Fruit fly (Drosophila melanogaster) whole organism, embryonic: ENCODE results near the gene Nlg2.

Experiments
- Atf-2 ChIP-seq: fragments of 200-800 bp; sonication (Bioruptor generic); optimal IDR thresholded peaks from 2 replicates; lab custom pipeline; 2016; ENCODE audit warnings: missing biosample characterization, missing genetic modification characterization
- B-H1 ChIP-seq: fragments of 200-800 bp; sonication (Bioruptor generic); IDR thresholded peaks from 3 replicates; pipeline ENCODE4 v1.3.6; 2022; ENCODE audit warnings: missing biosample characterization, missing genetic modification characterization
- BEAF-32 ChIP-seq: fragments of 200-800 bp; sonication (Bioruptor generic); optimal IDR thresholded peaks from 3 replicates; lab custom pipeline; 2017; ENCODE audit warnings: missing biosample characterization, missing genetic modification characterization, mild to moderate bottlenecking, moderate library complexity, missing genetic modification reagents
- CG10267 ChIP-seq: fragments of 200-800 bp; sonication (Bioruptor generic); optimal IDR thresholded peaks from 2 replicates; lab custom pipeline; 2018; ENCODE audit warnings: missing biosample characterization, mild to moderate bottlenecking, missing genetic modification characterization, moderate library complexity
- CG10654 ChIP-seq: fragments of 200-800 bp; sonication (Bioruptor generic); optimal IDR thresholded peaks from 2 replicates; lab custom pipeline; 2016; ENCODE audit warnings: missing biosample characterization, missing genetic modification characterization
- CG10979 ChIP-seq: fragments of 200-800 bp; sonication (Bioruptor generic); optimal IDR thresholded peaks from 2 replicates; lab custom pipeline; 2018; ENCODE audit warnings: missing biosample characterization, mild to moderate bottlenecking, missing genetic modification characterization, moderate library complexity
- CG11504 ChIP-seq: fragments of 200-800 bp; sonication (Bioruptor generic); optimal IDR thresholded peaks from 3 replicates; lab custom pipeline; 2019; ENCODE audit warnings: missing biosample characterization, mild to moderate bottlenecking, missing genetic modification characterization, moderate library complexity
- CG12104 ChIP-seq: fragments of 200-800 bp; sonication (Bioruptor generic); optimal IDR thresholded peaks from 3 replicates; lab custom pipeline; 2016; ENCODE audit warnings: missing biosample characterization, missing genetic modification characterization
- CG12155 ChIP-seq: fragments of 200-800 bp; sonication (Bioruptor generic); optimal IDR thresholded peaks from 3 replicates; lab custom pipeline; 2016; ENCODE audit warnings: missing biosample characterization, missing genetic modification characterization
- CG13624 ChIP-seq: fragments of 200-800 bp; sonication (Bioruptor generic); optimal IDR thresholded peaks from 2 replicates; lab custom pipeline; 2016; ENCODE audit warnings: missing biosample characterization, missing genetic modification characterization
- CG16863 ChIP-seq: fragments of 200-800 bp; sonication (Bioruptor generic); optimal IDR thresholded peaks from 3 replicates; lab custom pipeline; 2016; ENCODE audit warnings: missing biosample characterization, missing genetic modification characterization
- CG17328 ChIP-seq: fragments of 200-800 bp; sonication (Bioruptor generic); IDR thresholded peaks from 2 replicates; pipeline ENCODE4 v1.3.6; 2022; ENCODE audit warnings: missing biosample characterization, missing genetic modification characterization
- CG18262 ChIP-seq: fragments of 200-800 bp; optimal IDR thresholded peaks from 3 replicates; lab custom pipeline; 2019; ENCODE audit warnings: missing biosample characterization, mild to moderate bottlenecking, missing genetic modification characterization, moderate library complexity
- CG18476 ChIP-seq: fragments of 200-800 bp; sonication (Bioruptor generic); optimal IDR thresholded peaks from 2 replicates; lab custom pipeline; 2016; ENCODE audit warnings: missing biosample characterization, mild to moderate bottlenecking, missing genetic modification characterization
- CG2116 ChIP-seq: fragments of 200-800 bp; sonication (Bioruptor generic); optimal IDR thresholded peaks from 3 replicates; lab custom pipeline; 2018; ENCODE audit warnings: missing biosample characterization, mild to moderate bottlenecking, missing genetic modification characterization
- CG2120 ChIP-seq: fragments of 200-800 bp; sonication (Bioruptor generic); optimal IDR thresholded peaks from 3 replicates; lab custom pipeline; 2016; ENCODE audit warnings: missing biosample characterization, missing genetic modification characterization
- CG30020 ChIP-seq: fragments of 200-800 bp; optimal IDR thresholded peaks from 2 replicates; lab custom pipeline; 2019; ENCODE audit warnings: missing biosample characterization, mild to moderate bottlenecking, missing genetic modification characterization, moderate library complexity
- CG34224 ChIP-seq: fragments of 200-800 bp; sonication (Bioruptor generic); IDR thresholded peaks from 3 replicates; pipeline ENCODE4 v1.3.6; 2022; ENCODE audit warnings: missing biosample characterization, missing genetic modification characterization; ENCODE audit not compliant: partially characterized antibody
- CG8359 ChIP-seq: fragments of 200-800 bp; sonication (Bioruptor generic); optimal IDR thresholded peaks from 2 replicates; lab custom pipeline; 2017; ENCODE audit warnings: missing biosample characterization, mild to moderate bottlenecking, missing genetic modification characterization, borderline replicate concordance
- CG8944 ChIP-seq: fragments of 200-800 bp; sonication (Bioruptor generic); optimal IDR thresholded peaks from 3 replicates; lab custom pipeline; 2016; ENCODE audit warnings: missing biosample characterization, missing genetic modification characterization
- CG9797 ChIP-seq: fragments of 200-800 bp; sonication (Bioruptor generic); optimal IDR thresholded peaks from 3 replicates; lab custom pipeline; 2018; ENCODE audit warnings: missing biosample characterization, mild to moderate bottlenecking, missing genetic modification characterization
- Chrac-16 ChIP-seq: fragments of 200-800 bp; sonication (Bioruptor generic); optimal IDR thresholded peaks from 3 replicates; lab custom pipeline; 2016; ENCODE audit warnings: missing biosample characterization, missing genetic modification characterization
- Dip3 ChIP-seq: fragments of 200-800 bp; sonication (Bioruptor generic); optimal IDR thresholded peaks from 3 replicates; lab custom pipeline; 2016; ENCODE audit warnings: missing biosample characterization, missing genetic modification characterization
- Dp ChIP-seq: fragments of 200-800 bp; sonication (Bioruptor generic); optimal IDR thresholded peaks from 2 replicates; lab custom pipeline; 2018; ENCODE audit warnings: missing biosample characterization, mild to moderate bottlenecking, missing genetic modification characterization, moderate library complexity
- E2f1 ChIP-seq: fragments of 200-800 bp; sonication (Bioruptor generic); IDR thresholded peaks from 2 replicates; pipeline ENCODE4 v1.3.6; 2022; ENCODE audit warnings: missing biosample characterization, missing genetic modification characterization
- Ets97D ChIP-seq: fragments of 200-800 bp; sonication (Bioruptor generic); optimal IDR thresholded peaks from 3 replicates; lab custom pipeline; 2016; ENCODE audit warnings: missing biosample characterization, missing genetic modification characterization
- HLH4C ChIP-seq: fragments of 200-800 bp; sonication (Bioruptor generic); IDR thresholded peaks from 3 replicates; pipeline ENCODE4 v1.3.6; 2022; ENCODE audit warnings: missing biosample characterization, missing genetic modification characterization; ENCODE audit not compliant: partially characterized antibody
- HmgZ ChIP-seq: fragments of 200-800 bp; sonication (Bioruptor generic); optimal IDR thresholded peaks from 2 replicates; lab custom pipeline; 2018; ENCODE audit warnings: missing biosample characterization, mild to moderate bottlenecking, missing genetic modification characterization
- MESR4 ChIP-seq: fragments of 200-800 bp; sonication (Bioruptor generic); optimal IDR thresholded peaks from 2 replicates; lab custom pipeline; 2018; ENCODE audit warnings: missing biosample characterization, mild to moderate bottlenecking, missing genetic modification characterization, moderate library complexity
- Mad ChIP-seq: fragments of 200-800 bp; sonication (Bioruptor generic); optimal IDR thresholded peaks from 2 replicates; lab custom pipeline; 2016; ENCODE audit warnings: missing biosample characterization, missing genetic modification characterization
- Max ChIP-seq: fragments of 200-800 bp; sonication (Bioruptor generic); optimal IDR thresholded peaks from 2 replicates; lab custom pipeline; 2016; ENCODE audit warnings: missing biosample characterization, mild to moderate bottlenecking, missing genetic modification characterization
- Mrtf ChIP-seq: fragments of 200-800 bp; sonication (Bioruptor generic); IDR thresholded peaks from 3 replicates; pipeline ENCODE4 v1.3.6; 2022; ENCODE audit warnings: missing biosample characterization, missing genetic modification characterization
- Sry-δ ChIP-seq: fragments of 200-800 bp; sonication (Bioruptor generic); optimal IDR thresholded peaks from 2 replicates; lab custom pipeline; 2016; ENCODE audit warnings: missing biosample characterization, missing genetic modification characterization
- az2 ChIP-seq: fragments of 200-800 bp; sonication (Bioruptor generic); optimal IDR thresholded peaks from 3 replicates; lab custom pipeline; 2016; ENCODE audit warnings: missing biosample characterization, missing genetic modification characterization
- chn ChIP-seq: fragments of 200-800 bp; sonication (Bioruptor generic); optimal IDR thresholded peaks from 2 replicates; lab custom pipeline; 2016; ENCODE audit warnings: missing biosample characterization, missing genetic modification characterization
- ci ChIP-seq: fragments of 200-800 bp; sonication (Bioruptor generic); IDR thresholded peaks from 3 replicates; pipeline ENCODE4 v1.3.6; 2022; ENCODE audit warnings: missing biosample characterization, missing genetic modification characterization
- danr ChIP-seq: fragments of 200-800 bp; sonication (Bioruptor generic); IDR thresholded peaks from 2 replicates; pipeline ENCODE4 v1.3.6; 2022; ENCODE audit warnings: missing biosample characterization, missing genetic modification characterization
- dm ChIP-seq: fragments of 200-800 bp; sonication (Bioruptor generic); optimal IDR thresholded peaks from 3 replicates; lab custom pipeline; 2016; ENCODE audit warnings: missing biosample characterization, missing genetic modification characterization
- gfzf ChIP-seq: fragments of 200-800 bp; sonication (Bioruptor generic); optimal IDR thresholded peaks from 2 replicates; lab custom pipeline; 2016; ENCODE audit warnings: missing biosample characterization, mild to moderate bottlenecking, missing genetic modification characterization, moderate library complexity
- her ChIP-seq: fragments of 200-800 bp; sonication (Bioruptor generic); optimal IDR thresholded peaks from 2 replicates; lab custom pipeline; 2016; ENCODE audit warnings: missing biosample characterization, missing genetic modification characterization
- inv ChIP-seq: fragments of 200-800 bp; sonication (Bioruptor generic); IDR thresholded peaks from 2 replicates; pipeline ENCODE4 v1.3.6; 2022; ENCODE audit warnings: missing biosample characterization, missing genetic modification characterization; ENCODE audit not compliant: partially characterized antibody
- kay ChIP-seq: fragments of 200-800 bp; sonication (Bioruptor generic); optimal IDR thresholded peaks from 2 replicates; lab custom pipeline; 2016; ENCODE audit warnings: missing biosample characterization, missing genetic modification characterization
- lbe ChIP-seq: fragments of 200-800 bp; sonication (Bioruptor generic); optimal IDR thresholded peaks from 2 replicates; lab custom pipeline; 2016; ENCODE audit warnings: missing biosample characterization, mild to moderate bottlenecking, missing genetic modification characterization
- lmd ChIP-seq: fragments of 200-800 bp; sonication (Bioruptor generic); IDR thresholded peaks from 2 replicates; pipeline ENCODE4 v1.3.6; 2022; ENCODE audit warnings: missing biosample characterization, missing genetic modification characterization
- phol ChIP-seq: fragments of 200-800 bp; sonication (Bioruptor generic); optimal IDR thresholded peaks from 3 replicates; lab custom pipeline; 2018; ENCODE audit warnings: missing biosample characterization, mild to moderate bottlenecking, missing genetic modification characterization, moderate library complexity
- pzg ChIP-seq: fragments of 200-800 bp; sonication (Bioruptor generic); optimal IDR thresholded peaks from 3 replicates; lab custom pipeline; 2018; ENCODE audit warnings: missing biosample characterization, mild to moderate bottlenecking, missing genetic modification characterization, moderate library complexity
- sd ChIP-seq: fragments of 200-800 bp; sonication (Bioruptor generic); optimal IDR thresholded peaks from 3 replicates; lab custom pipeline; 2018; ENCODE audit warnings: missing biosample characterization, mild to moderate bottlenecking, missing genetic modification characterization, moderate library complexity
- sisA ChIP-seq: fragments of 200-800 bp; sonication (Bioruptor generic); IDR thresholded peaks from 2 replicates; pipeline ENCODE4 v1.3.6; 2022; ENCODE audit warnings: missing biosample characterization, missing genetic modification characterization
- stwl ChIP-seq: fragments of 200-800 bp; sonication (Bioruptor generic); optimal IDR thresholded peaks from 3 replicates; lab custom pipeline; 2018; ENCODE audit warnings: missing biosample characterization, mild to moderate bottlenecking, missing genetic modification characterization, moderate library complexity
- trem ChIP-seq: fragments of 200-800 bp; optimal IDR thresholded peaks from 3 replicates; lab custom pipeline; 2019; ENCODE audit warnings: missing biosample characterization, mild to moderate bottlenecking, missing genetic modification characterization, moderate library complexity
- zfh1 ChIP-seq: fragments of 200-800 bp; sonication (Bioruptor generic); IDR thresholded peaks from 3 replicates; pipeline ENCODE4 v1.3.6; 2022; ENCODE audit warnings: missing biosample characterization, missing genetic modification characterization
- zfh2 ChIP-seq: fragments of 200-800 bp; sonication (Bioruptor generic); optimal IDR thresholded peaks from 2 replicates; lab custom pipeline; 2016; ENCODE audit warnings: missing biosample characterization, missing genetic modification characterization

The Nlg2 gene

DNA sequence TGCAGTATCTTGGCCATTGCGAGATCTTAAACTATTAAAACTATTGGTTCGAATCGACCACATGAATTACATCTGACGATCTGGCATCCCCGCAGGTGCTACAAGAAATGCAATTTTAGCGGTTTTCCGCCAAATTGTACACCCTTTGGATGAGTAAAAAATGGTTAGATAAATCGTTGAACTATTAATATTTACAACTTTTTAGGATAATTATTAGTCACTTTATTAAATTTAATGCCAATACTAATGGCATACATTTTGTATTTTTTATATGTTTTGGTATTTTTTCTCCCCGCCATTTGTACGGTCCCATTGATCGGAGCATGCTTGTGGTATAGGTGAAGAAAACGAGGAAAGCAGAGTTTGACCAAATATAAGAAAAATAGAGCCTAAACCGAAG is 33.1 kb downstream of the Nlg2 start, which contains the start of the genes Polr1F and Rat1 (continued):
- TF ChIP-seq kay (GFP tag; lab: Kevin White, UChicago) (peak; percentile 29), ci (no peak), B-H1 (no peak), dm (peak; percentile 85), Dp (GFP tag; lab: Kevin White, UChicago) (peak; percentile 53), CG10267 (tag; lab: Kevin White, UChicago) (peak; percentile 61), sisA (GFP tag; lab: Robert Waterston, UW) (no peak), CG2120 (GFP tag; lab: Kevin White, UChicago) (peak; percentile 69), BEAF-32 (GFP tag; lab: Kevin White, UChicago) (peak; percentile 42), CG12155 (GFP tag; lab: Kevin White, UChicago) (peak; percentile 19), CG34224 (GFP tag; lab: Robert Waterston, UW) (0 out of 3 replicates have a peak, but pooled peaks have one; percentile 18), CG10654 (GFP tag; lab: Kevin White, UChicago) (peak; percentile 29), Max (GFP tag; lab: Kevin White, UChicago) (peak; percentile 86), CG2116 (GFP tag; lab: Kevin White, UChicago) (peak; percentile 60), az2 (GFP tag; lab: Kevin White, UChicago) (peak; percentile 21), zfh2 (GFP tag; lab: Kevin White, UChicago) (peak; percentile 35), trem (peak; percentile 79), Chrac-16 (GFP tag; lab: Kevin White, UChicago) (peak; percentile 40), CG16863 (GFP tag; lab: Kevin White, UChicago) (peak; percentile 43), CG10979 (tag; lab: Kevin White, UChicago) (peak; percentile 21), CG30020 (tag; lab: Kevin White, UChicago) (peak; percentile 59), CG17328 (GFP tag; lab: Robert Waterston, UW) (no peak), MESR4 (GFP tag; lab: Kevin White, UChicago) (peak; percentile 47), stwl (tag; lab: Kevin White, UChicago) (peak; percentile 30), HmgZ (tag; lab: Kevin White, UChicago) (peak; percentile 70), CG18476 (GFP tag; lab: Kevin White, UChicago) (peak; percentile 43), gfzf (GFP tag; lab: Kevin White, UChicago) (peak; percentile 70), pzg (GFP tag; lab: Kevin White, UChicago) (peak; percentile 77), danr (GFP tag; lab: Robert Waterston, UW) (no peak), phol (peak; percentile 62), Mad (peak; percentile 33), CG8944 (GFP tag; lab: Kevin White, UChicago) (peak; percentile 18), zfh1 (GFP tag; lab: Robert Waterston, UW) (peak; percentile 14; the same call in 1 of the 3 replicates), Ets97D (GFP tag; lab: Kevin White, UChicago) (peak; percentile 59), lmd (0 out of 2 replicates have a peak, but pooled peaks have one; percentile 8), Dip3 (GFP tag; lab: Kevin White, UChicago) (peak; percentile 0), CG13624 (GFP tag; lab: Kevin White, UChicago) (peak; percentile 27), Mrtf (no peak), chn (GFP tag; lab: Kevin White, UChicago) (peak; percentile 45)

- TF ChIP-seq E2f1 (GFP tag; lab: Robert Waterston, UW) (no peak), CG8359 (no peak), Atf-2 (no peak), CG12104 (no peak), CG18262 (tag; lab: Kevin White, UChicago) (no peak), lbe (GFP tag; lab: Kevin White, UChicago) (no peak), HLH4C (no peak), sd (peak; percentile 95), inv (GFP tag; lab: Robert Waterston, UW) (no peak), CG11504 (tag; lab: Kevin White, UChicago) (no peak), Sry-δ (GFP tag; lab: Kevin White, UChicago) (peak; percentile 41), her (GFP tag; lab: Kevin White, UChicago) (no peak), CG2116 (GFP tag; lab: Kevin White, UChicago) (peak; percentile 63), Ets97D (GFP tag; lab: Kevin White, UChicago) (peak; percentile 55), CG9797 (GFP tag; lab: Kevin White, UChicago) (peak; percentile 98)
Observed at dm6 chr2L:6913964-6914363, 39.3 kb downstream of the Nlg2 start, which contains the start of gene Wee1. Wee1 (minus strand) TSS chr2L:6914138.
